Fruit fly (Drosophila melanogaster) whole organism, embryonic: ENCODE measurements around the gene CG7860.

Source experiments
- ATbp ChIP-seq: fragments of 200-800 bp; sonication (Bioruptor generic); optimal IDR thresholded peaks from 2 replicates; lab custom pipeline; 2017; ENCODE audit warnings: missing biosample characterization, mild to moderate bottlenecking, missing genetic modification characterization, missing genetic modification reagents
- Adf1 ChIP-seq: fragments of 200-800 bp; sonication (Bioruptor generic); IDR thresholded peaks from 2 replicates; pipeline ENCODE4 v1.3.6; 2022; ENCODE audit warnings: missing biosample characterization, missing genetic modification characterization
- Aef1 ChIP-seq: fragments of 200-800 bp; sonication (Bioruptor generic); IDR thresholded peaks from 3 replicates; pipeline ENCODE4 v1.3.6; 2022; ENCODE audit warnings: missing biosample characterization, missing genetic modification characterization
- B-H1 ChIP-seq: fragments of 200-800 bp; sonication (Bioruptor generic); IDR thresholded peaks from 3 replicates; pipeline ENCODE4 v1.3.6; 2022; ENCODE audit warnings: missing biosample characterization, missing genetic modification characterization
- CG10209 ChIP-seq: fragments of 200-800 bp; sonication (Bioruptor generic); optimal IDR thresholded peaks from 3 replicates; lab custom pipeline; 2017; ENCODE audit warnings: missing biosample characterization, mild to moderate bottlenecking, missing genetic modification characterization, missing genetic modification reagents
- CG10274 ChIP-seq: fragments of 200-800 bp; sonication (Bioruptor generic); optimal IDR thresholded peaks from 3 replicates; lab custom pipeline; 2017; ENCODE audit warnings: missing biosample characterization, mild to moderate bottlenecking, missing genetic modification characterization
- CG10979 ChIP-seq: fragments of 200-800 bp; sonication (Bioruptor generic); optimal IDR thresholded peaks from 2 replicates; lab custom pipeline; 2018; ENCODE audit warnings: missing biosample characterization, mild to moderate bottlenecking, missing genetic modification characterization, moderate library complexity
- CG12236 ChIP-seq: fragments of 200-800 bp; sonication (Bioruptor generic); optimal IDR thresholded peaks from 2 replicates; lab custom pipeline; 2016; ENCODE audit warnings: missing biosample characterization, missing genetic modification characterization
- CG12659 ChIP-seq: fragments of 200-800 bp; sonication (Bioruptor generic); optimal IDR thresholded peaks from 3 replicates; lab custom pipeline; 2017; ENCODE audit warnings: mild to moderate bottlenecking, missing biosample characterization, missing genetic modification reagents, missing genetic modification characterization
- CG12942 ChIP-seq: fragments of 200-800 bp; sonication (Bioruptor generic); optimal IDR thresholded peaks from 3 replicates; lab custom pipeline; 2016; ENCODE audit warnings: missing biosample characterization, missing genetic modification characterization
- CG13123 ChIP-seq: fragments of 200-800 bp; sonication (Bioruptor generic); optimal IDR thresholded peaks from 2 replicates; lab custom pipeline; 2016; ENCODE audit warnings: missing biosample characterization, missing genetic modification characterization
- CG13287 ChIP-seq: fragments of 200-800 bp; sonication (Bioruptor generic); IDR thresholded peaks from 2 replicates; pipeline ENCODE4 v1.3.6; 2022; ENCODE audit warnings: missing biosample characterization, missing genetic modification characterization; ENCODE audit not compliant: partially characterized antibody
- CG13424 ChIP-seq: fragments of 200-800 bp; sonication (Bioruptor generic); optimal IDR thresholded peaks from 2 replicates; lab custom pipeline; 2019; ENCODE audit warnings: missing biosample characterization, mild to moderate bottlenecking, missing genetic modification characterization, moderate library complexity
- CG13624 ChIP-seq: fragments of 200-800 bp; sonication (Bioruptor generic); optimal IDR thresholded peaks from 2 replicates; lab custom pipeline; 2016; ENCODE audit warnings: missing biosample characterization, missing genetic modification characterization
- CG17328 ChIP-seq: fragments of 200-800 bp; sonication (Bioruptor generic); IDR thresholded peaks from 2 replicates; pipeline ENCODE4 v1.3.6; 2022; ENCODE audit warnings: missing biosample characterization, missing genetic modification characterization
- CG1832 ChIP-seq: fragments of 200-800 bp; sonication (Bioruptor generic); optimal IDR thresholded peaks from 2 replicates; lab custom pipeline; 2017; ENCODE audit warnings: missing biosample characterization, mild to moderate bottlenecking, missing genetic modification characterization, inconsistent platforms
- CG31224 ChIP-seq: fragments of 200-800 bp; sonication (Bioruptor generic); IDR thresholded peaks from 2 replicates; pipeline ENCODE4 v1.3.6; 2022; ENCODE audit warnings: missing biosample characterization, missing genetic modification characterization
- CG32767 ChIP-seq: fragments of 200-800 bp; sonication (Bioruptor generic); IDR thresholded peaks from 2 replicates; pipeline ENCODE4 v1.3.6; 2022; ENCODE audit warnings: missing biosample characterization, missing genetic modification characterization
- CG32772 ChIP-seq: fragments of 200-800 bp; sonication (Bioruptor generic); IDR thresholded peaks from 2 replicates; pipeline ENCODE4 v1.3.6; 2022; ENCODE audit warnings: missing biosample characterization, missing genetic modification characterization
- CG43689 ChIP-seq: fragments of 200-800 bp; sonication (Bioruptor generic); IDR thresholded peaks from 2 replicates; pipeline ENCODE4 v1.3.6; 2022; ENCODE audit warnings: missing biosample characterization, missing genetic modification characterization
- CG4730 ChIP-seq: fragments of 200-800 bp; sonication (Bioruptor generic); IDR thresholded peaks from 2 replicates; pipeline ENCODE4 v1.3.6; 2022; ENCODE audit warnings: missing biosample characterization, missing genetic modification characterization
- CG5953 ChIP-seq: fragments of 200-800 bp; sonication (Bioruptor generic); IDR thresholded peaks from 2 replicates; pipeline ENCODE4 v1.3.6; 2022; ENCODE audit warnings: missing biosample characterization, missing genetic modification characterization
- CG6813 ChIP-seq: fragments of 200-800 bp; sonication (Bioruptor generic); optimal IDR thresholded peaks from 2 replicates; lab custom pipeline; 2017; ENCODE audit warnings: missing biosample characterization, missing genetic modification characterization, mild to moderate bottlenecking, moderate library complexity, missing genetic modification reagents
- CG9437 ChIP-seq: fragments of 200-800 bp; sonication (Bioruptor generic); optimal IDR thresholded peaks from 2 replicates; lab custom pipeline; 2018; ENCODE audit warnings: missing biosample characterization, mild to moderate bottlenecking, missing genetic modification characterization
- CG9817 ChIP-seq: fragments of 200-800 bp; sonication (Bioruptor generic); optimal IDR thresholded peaks from 2 replicates; lab custom pipeline; 2018; ENCODE audit warnings: missing biosample characterization, mild to moderate bottlenecking, missing genetic modification characterization, moderate library complexity
- D19A ChIP-seq: fragments of 200-800 bp; optimal IDR thresholded peaks from 3 replicates; lab custom pipeline; 2019; ENCODE audit warnings: missing biosample characterization, mild to moderate bottlenecking, missing genetic modification characterization, moderate library complexity
- Doc3 ChIP-seq: fragments of 200-800 bp; sonication (Bioruptor generic); IDR thresholded peaks from 3 replicates; pipeline ENCODE4 v1.3.6; 2022; ENCODE audit warnings: missing biosample characterization, missing genetic modification characterization; ENCODE audit not compliant: partially characterized antibody
- Gsc ChIP-seq: fragments of 200-800 bp; sonication (Bioruptor generic); IDR thresholded peaks from 2 replicates; pipeline ENCODE4 v1.3.6; 2022; ENCODE audit warnings: missing biosample characterization, missing genetic modification characterization
- H15 ChIP-seq: fragments of 200-800 bp; sonication (Bioruptor generic); IDR thresholded peaks from 3 replicates; pipeline ENCODE4 v1.3.6; 2022; ENCODE audit warnings: missing biosample characterization, missing genetic modification characterization
- H2.0 ChIP-seq: fragments of 200-800 bp; sonication (Bioruptor generic); IDR thresholded peaks from 2 replicates; pipeline ENCODE4 v1.3.6; 2022; ENCODE audit warnings: missing biosample characterization, missing genetic modification characterization
- Hey ChIP-seq: fragments of 200-800 bp; sonication (Bioruptor generic); optimal IDR thresholded peaks from 3 replicates; lab custom pipeline; 2018; ENCODE audit warnings: missing biosample characterization, mild to moderate bottlenecking, missing genetic modification characterization
- HmgD ChIP-seq: fragments of 200-800 bp; sonication (Bioruptor generic); optimal IDR thresholded peaks from 3 replicates; lab custom pipeline; 2016; ENCODE audit warnings: missing biosample characterization, missing genetic modification characterization
- HmgZ ChIP-seq: fragments of 200-800 bp; sonication (Bioruptor generic); optimal IDR thresholded peaks from 2 replicates; lab custom pipeline; 2018; ENCODE audit warnings: missing biosample characterization, mild to moderate bottlenecking, missing genetic modification characterization
- Hmr ChIP-seq: fragments of 200-800 bp; sonication (Bioruptor generic); optimal IDR thresholded peaks from 3 replicates; lab custom pipeline; 2017; ENCODE audit warnings: mild to moderate bottlenecking, missing biosample characterization, missing genetic modification reagents, missing genetic modification characterization
- Hr3 ChIP-seq: fragments of 200-800 bp; sonication (Bioruptor generic); optimal IDR thresholded peaks from 3 replicates; lab custom pipeline; 2016; ENCODE audit warnings: missing biosample characterization, missing genetic modification characterization
- Mad ChIP-seq: fragments of 200-800 bp; sonication (Bioruptor generic); optimal IDR thresholded peaks from 2 replicates; lab custom pipeline; 2016; ENCODE audit warnings: missing biosample characterization, missing genetic modification characterization
- NC2β ChIP-seq: fragments of 200-800 bp; sonication (Bioruptor generic); optimal IDR thresholded peaks from 2 replicates; lab custom pipeline; 2016; ENCODE audit warnings: missing biosample characterization, missing genetic modification characterization
- NfI ChIP-seq: fragments of 200-800 bp; sonication (Bioruptor generic); optimal IDR thresholded peaks from 3 replicates; lab custom pipeline; 2018; ENCODE audit warnings: missing biosample characterization, mild to moderate bottlenecking, missing genetic modification characterization, moderate library complexity
- btn ChIP-seq: fragments of 200-800 bp; sonication (Bioruptor generic); optimal IDR thresholded peaks from 2 replicates; lab custom pipeline; 2016; ENCODE audit warnings: missing biosample characterization, missing genetic modification characterization
- caup ChIP-seq: fragments of 200-800 bp; sonication (Bioruptor generic); optimal IDR thresholded peaks from 3 replicates; lab custom pipeline; 2017; ENCODE audit warnings: missing biosample characterization, mild to moderate bottlenecking, missing genetic modification characterization, moderate library complexity; ENCODE audit not compliant: severe bottlenecking
- chn ChIP-seq: fragments of 200-800 bp; sonication (Bioruptor generic); optimal IDR thresholded peaks from 2 replicates; lab custom pipeline; 2016; ENCODE audit warnings: missing biosample characterization, missing genetic modification characterization
- gcm ChIP-seq: fragments of 200-800 bp; sonication (Bioruptor generic); optimal IDR thresholded peaks from 2 replicates; lab custom pipeline; 2019; ENCODE audit warnings: missing biosample characterization, mild to moderate bottlenecking, missing genetic modification characterization, moderate library complexity
- lola ChIP-seq, 3 experiments: fragments of >200 bp in 2 of 3; fragments of 200-800 bp in 1 of 3; sonication (Bioruptor generic) in 1 of 3; optimal IDR thresholded peaks; 2 replicates each; lab custom pipeline; 2017 to 2019; ENCODE audit warnings: missing biosample characterization in 3 of 3, missing genetic modification characterization in 3 of 3, mild to moderate bottlenecking in 1 of 3, moderate library complexity in 1 of 3
- mirr ChIP-seq: fragments of 200-800 bp; sonication (Bioruptor generic); optimal IDR thresholded peaks from 3 replicates; lab custom pipeline; 2018; ENCODE audit warnings: missing biosample characterization, mild to moderate bottlenecking, missing genetic modification characterization
- phol ChIP-seq: fragments of 200-800 bp; sonication (Bioruptor generic); optimal IDR thresholded peaks from 3 replicates; lab custom pipeline; 2018; ENCODE audit warnings: missing biosample characterization, mild to moderate bottlenecking, missing genetic modification characterization, moderate library complexity
- pros ChIP-seq: fragments of 200-800 bp; sonication (Bioruptor generic); optimal IDR thresholded peaks from 3 replicates; lab custom pipeline; 2019; ENCODE audit warnings: missing biosample characterization, mild to moderate bottlenecking, missing genetic modification characterization, moderate library complexity
- sens-2 ChIP-seq: fragments of 200-800 bp; sonication (Bioruptor generic); IDR thresholded peaks from 2 replicates; pipeline ENCODE4 v1.3.6; 2022; ENCODE audit warnings: missing biosample characterization, missing genetic modification characterization
- sr ChIP-seq: fragments of 200-800 bp; sonication (Bioruptor generic); IDR thresholded peaks from 3 replicates; pipeline ENCODE4 v1.3.6; 2022; ENCODE audit warnings: missing biosample characterization, missing genetic modification characterization
- stc ChIP-seq: fragments of 200-800 bp; sonication (Bioruptor generic); IDR thresholded peaks from 2 replicates; pipeline ENCODE4 v1.3.6; 2022; ENCODE audit warnings: missing biosample characterization, missing genetic modification characterization
- vfl ChIP-seq: fragments of 200-800 bp; sonication (Bioruptor generic); optimal IDR thresholded peaks from 2 replicates; lab custom pipeline; 2016; ENCODE audit warnings: missing biosample characterization, missing genetic modification characterization
- zf30C ChIP-seq: fragments of 200-800 bp; sonication (Bioruptor generic); optimal IDR thresholded peaks from 3 replicates; lab custom pipeline; 2018; ENCODE audit warnings: missing biosample characterization, mild to moderate bottlenecking, missing genetic modification characterization

CG7860 gene

DNA sequence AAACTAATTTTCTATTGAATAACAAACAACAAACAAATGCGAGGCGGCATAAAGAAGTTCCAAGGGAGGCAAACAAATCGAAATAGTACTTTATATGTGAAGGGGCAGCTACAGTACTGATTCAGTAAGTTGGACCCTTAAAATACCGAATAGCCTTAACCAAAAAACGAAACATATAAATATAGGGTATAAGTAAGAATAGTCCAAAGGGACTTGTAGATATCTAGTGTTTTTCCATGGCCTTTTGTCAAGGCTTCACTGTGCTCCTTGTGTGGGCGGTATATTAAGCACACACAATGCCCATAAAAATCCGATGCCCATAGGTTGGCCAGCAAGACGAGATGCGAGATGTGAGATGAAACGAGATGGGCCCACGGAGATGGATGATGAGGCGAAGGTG, 36.7 kb upstream of the CG7860 start (continued):
- TF ChIP-seq D19A (no peak), stc (GFP tag; lab: Robert Waterston, UW) (0 out of 2 replicates have a peak, but pooled peaks have one; percentile 31), H15 (GFP tag; lab: Robert Waterston, UW) (0 out of 3 replicates have a peak, but pooled peaks have one; percentile 32), CG43689 (no peak), CG10979 (tag; lab: Kevin White, UChicago) (peak; percentile 25), chn (GFP tag; lab: Kevin White, UChicago) (no peak), CG9817 (peak; percentile 44), NC2β (GFP tag; lab: Kevin White, UChicago) (no peak), CG12236 (no peak), CG5953 (GFP tag; lab: Robert Waterston, UW) (no peak), HmgD (GFP tag; lab: Kevin White, UChicago) (no peak), Hey (tag; lab: Kevin White, UChicago) (no peak), CG10274 (no peak), btn (GFP tag; lab: Kevin White, UChicago) (no peak), ATbp (GFP tag; lab: Kevin White, UChicago) (peak; percentile 34), phol (peak; percentile 42), CG13287 (GFP tag; lab: Robert Waterston, UW) (no peak), Hr3 (GFP tag; lab: Kevin White, UChicago) (no peak), CG4730 (GFP tag; lab: Robert Waterston, UW) (0 out of 2 replicates have a peak, but pooled peaks have one; percentile 23), zf30C (GFP tag; lab: Kevin White, UChicago) (no peak), sens-2 (GFP tag; lab: Robert Waterston, UW) (0 out of 2 replicates have a peak, but pooled peaks have one; percentile 20), H2.0 (GFP tag; lab: Robert Waterston, UW) (peak; percentile 49), Aef1 (peak; percentile 40; the same call in 2 of the 3 replicates), caup (GFP tag; lab: Kevin White, UChicago) (peak; percentile 21), CG1832 (GFP tag; lab: Kevin White, UChicago) (no peak), CG13424 (peak; percentile 44), CG32772 (0 out of 2 replicates have a peak, but pooled peaks have one; percentile 12), CG6813 (GFP tag; lab: Kevin White, UChicago) (no peak), Gsc (GFP tag; lab: Robert Waterston, UW) (no peak), HmgZ (no peak), vfl (no peak), lola (GFP tag; optimal IDR thresholded peaks at IDR 0.05; lab: Kevin White, UChicago) (no peak), B-H1 (GFP tag; lab: Robert Waterston, UW) (no peak), CG9437 (no peak), mirr (GFP tag; lab: Kevin White, UChicago) (no peak), pros (GFP tag; lab: Kevin White, UChicago) (no peak), Mad (GFP tag; lab: Kevin White, UChicago) (no peak), Hmr (peak; percentile 43), CG13624 (GFP tag; lab: Kevin White, UChicago) (no peak), Doc3 (GFP tag; lab: Robert Waterston, UW) (no peak), CG12659 (GFP tag; lab: Kevin White, UChicago) (peak; percentile 22), CG32767 (no peak), CG17328 (no peak), CG10209 (no peak), gcm (GFP tag; lab: Kevin White, UChicago) (no peak), CG13123 (GFP tag; lab: Kevin White, UChicago) (no peak), Adf1 (GFP tag; lab: Robert Waterston, UW) (no peak), CG12942 (GFP tag; lab: Kevin White, UChicago) (no peak), CG31224 (GFP tag; lab: Robert Waterston, UW) (no peak), sr (GFP tag; lab: Robert Waterston, UW) (peak; percentile 48; the same call in 1 of the 3 replicates), NfI (GFP tag; lab: Kevin White, UChicago) (peak; percentile 26)
